Fruit fly (Drosophila melanogaster): ENCODE results near the gene ncm.
A peak's percentile ranks its signal among the peaks of the same experiment; 100 is the strongest.

Gene ncm

DNA sequence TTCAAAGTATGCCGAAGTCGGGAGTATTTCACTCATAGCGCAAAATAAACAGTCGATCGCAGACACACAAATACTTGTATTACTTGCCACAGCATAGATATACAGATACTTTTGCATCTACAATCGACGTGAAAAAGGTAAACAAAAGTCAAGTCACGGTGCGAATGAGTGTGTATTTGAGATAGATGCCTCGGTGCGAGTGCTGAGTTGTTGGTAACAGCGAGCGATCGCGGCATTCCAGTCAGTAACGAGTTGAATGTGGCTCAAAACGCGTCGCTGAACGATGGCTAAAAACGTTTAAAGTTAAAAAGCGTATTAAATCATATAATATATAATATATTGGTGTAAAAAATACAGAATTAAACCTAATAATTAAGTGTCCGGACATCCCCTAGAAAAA lies 36.5 kb upstream of the ncm start, which contains the start of gene grnd:
Gene grnd, plus strand, starts transcription at position 207 of the 400 bp plus-strand sequence.
- TF ChIP-seq bowl (GFP tag; IDR thresholded peaks at IDR 0.05) (no peak), ase (GFP tag; IDR thresholded peaks at IDR 0.05) (no peak), ken (GFP tag; IDR thresholded peaks at IDR 0.05) (no peak), CG13287 (GFP tag; IDR thresholded peaks at IDR 0.05; ENCODE audit: partially characterized antibody) (peak; percentile 15; the same call in 1 of the 2 replicates), CG6175 (GFP tag; IDR thresholded peaks at IDR 0.05) (peak; percentile 60; the same call in 1 of the 3 replicates), Antp (GFP tag; optimal IDR thresholded peaks at IDR 0.05) (no peak), Neu2 (GFP tag; optimal IDR thresholded peaks at IDR 0.05; ENCODE audit: borderline replicate concordance) (no peak), pho (GFP tag; optimal IDR thresholded peaks at IDR 0.05) (no peak), CG10321 (GFP tag; IDR thresholded peaks at IDR 0.05) (no peak), z (GFP tag; IDR thresholded peaks at IDR 0.05) (peak; percentile 95), nom (GFP tag; optimal IDR thresholded peaks at IDR 0.05) (peak; percentile 4), fu2 (GFP tag; optimal IDR thresholded peaks at IDR 0.05) (no peak), tll (GFP tag; optimal IDR thresholded peaks at IDR 0.05) (peak in 1 of 2 experiments; percentile 80), sd (tag; optimal IDR thresholded peaks at IDR 0.05) (peak; percentile 93), CG6272 (GFP tag; IDR thresholded peaks at IDR 0.05) (no peak), CG7556 (GFP tag; optimal IDR thresholded peaks at IDR 0.05) (no peak), CG12155 (GFP tag; optimal IDR thresholded peaks at IDR 0.05) (peak; percentile 81), cg (GFP tag; optimal IDR thresholded peaks at IDR 0.05) (peak; percentile 72), CG3995 (GFP tag; optimal IDR thresholded peaks at IDR 0.05) (peak; percentile 73), CG14667 (GFP tag; IDR thresholded peaks at IDR 0.05) (no peak), maf-S (GFP tag; optimal IDR thresholded peaks at IDR 0.05) (no peak), wek (GFP tag; optimal IDR thresholded peaks at IDR 0.05) (peak; percentile 9), ci (GFP tag; IDR thresholded peaks at IDR 0.05) (no peak; the same call in 2 of the 3 replicates), eve (GFP tag; optimal IDR thresholded peaks at IDR 0.05) (peak in 1 of 2 experiments; percentile 22), CG2199 (GFP tag; IDR thresholded peaks at IDR 0.05) (peak; percentile 64; the same call in 1 of the 3 replicates), amos (GFP tag; IDR thresholded peaks at IDR 0.05; ENCODE audit: partially characterized antibody) (peak; percentile 26; the same call in 1 of the 2 replicates), chinmo (GFP tag; IDR thresholded peaks at IDR 0.05; ENCODE audit: partially characterized antibody) (peak; percentile 79; the same call in 1 of the 4 replicates), Jarid2 (GFP tag; optimal IDR thresholded peaks at IDR 0.05) (peak; percentile 46), mirr (GFP tag; optimal IDR thresholded peaks at IDR 0.05) (peak; percentile 16), pnt (GFP tag; optimal IDR thresholded peaks at IDR 0.05) (no peak), kni (GFP tag; optimal IDR thresholded peaks at IDR 0.05) (peak; percentile 43), Lim3 (GFP tag; IDR thresholded peaks at IDR 0.05) (no peak), pros (GFP tag; optimal IDR thresholded peaks at IDR 0.05) (peak; percentile 29)

DNA sequence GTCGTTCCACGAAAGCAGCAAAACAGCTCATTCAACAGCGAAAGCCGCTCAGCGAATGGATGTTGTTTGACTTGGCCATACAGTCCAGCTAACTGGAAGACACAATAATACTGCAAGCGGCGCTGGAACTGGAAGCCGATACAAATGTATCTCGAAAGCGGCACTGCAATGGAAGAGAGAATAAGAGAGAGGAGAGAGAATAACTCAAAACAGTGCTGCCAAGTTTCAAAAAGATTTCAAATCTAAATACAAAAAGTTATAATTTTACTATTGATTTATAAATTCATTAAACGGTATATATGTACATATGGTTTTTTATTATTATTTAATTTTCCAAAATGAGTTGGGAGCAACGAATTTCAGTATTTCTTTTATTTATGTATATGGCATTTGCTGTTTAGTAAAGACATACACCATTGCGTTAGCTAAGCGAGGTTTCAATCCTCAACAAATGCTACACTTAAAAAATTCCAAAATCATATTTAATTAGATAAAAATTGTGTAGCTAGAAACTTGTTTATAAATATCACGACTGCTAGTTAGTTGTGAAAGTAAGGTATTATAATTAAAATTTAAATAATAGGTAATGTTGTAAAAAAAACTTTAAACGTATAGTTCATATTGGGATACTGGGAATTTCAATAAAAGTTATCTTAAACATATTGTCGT lies 35.8 kb upstream of the ncm start, which contains the start of gene CG10283:
Gene CG10283, minus strand, starts transcription at position 132 of the 669 bp plus-strand sequence.
- TF ChIP-seq CG7745 (tag; optimal IDR thresholded peaks at IDR 0.05) (no peak), PHDP (tag; optimal IDR thresholded peaks at IDR 0.05) (peak; percentile 24), CG1647 (GFP tag; optimal IDR thresholded peaks at IDR 0.05) (no peak), Lim3 (GFP tag; IDR thresholded peaks at IDR 0.05) (no peak), Pdp1 (GFP tag; optimal IDR thresholded peaks at IDR 0.05) (peak in 1 of 2 experiments; percentile 11), CG14860 (GFP tag; IDR thresholded peaks at IDR 0.05; ENCODE audit: partially characterized antibody) (no peak), zen2 (GFP tag; IDR thresholded peaks at IDR 0.05; ENCODE audit: partially characterized antibody) (no peak), CG30431 (GFP tag; optimal IDR thresholded peaks at IDR 0.05) (no peak), Xbp1 (GFP tag; optimal IDR thresholded peaks at IDR 0.05) (peak; percentile 50), p53 (GFP tag; optimal IDR thresholded peaks at IDR 0.05) (no peak), CG14667 (GFP tag; IDR thresholded peaks at IDR 0.05) (no peak), fd96Cb (tag; optimal IDR thresholded peaks at IDR 0.05) (no peak), Nf-YC (tag; optimal IDR thresholded peaks at IDR 0.05) (no peak), nerfin-2 (GFP tag; IDR thresholded peaks at IDR 0.05; ENCODE audit: partially characterized antibody) (no peak), pfk (GFP tag; optimal IDR thresholded peaks at IDR 0.05) (no peak), dan (GFP tag; IDR thresholded peaks at IDR 0.05) (no peak), kay (GFP tag; optimal IDR thresholded peaks at IDR 0.05) (peak; percentile 32), CG4424 (GFP tag; optimal IDR thresholded peaks at IDR 0.05) (peak; percentile 42), CG6683 (GFP tag; optimal IDR thresholded peaks at IDR 0.05) (no peak)

Data from whole organism, embryonic.